Worm (Caenorhabditis elegans) whole organism, early embryonic: ENCODE results near the gene sprr-2.

Experiments used
- B0310.2 ChIP-seq: sonication (generic microtip); optimal IDR thresholded peaks from 2 replicates; lab custom pipeline; 2016; ENCODE audit warnings: mild to moderate bottlenecking, missing genetic modification characterization, missing compliant biosample characterization
- F13C5.2 ChIP-seq: sonication (generic microtip); optimal IDR thresholded peaks from 2 replicates; lab custom pipeline; 2017; ENCODE audit warnings: mild to moderate bottlenecking, missing genetic modification characterization, inconsistent platforms, missing compliant biosample characterization
- ama-1 ChIP-seq: fragments of 150-350 bp; optimal IDR thresholded peaks from 2 replicates; lab custom pipeline; 2014
- ceh-13 ChIP-seq: fragments of 200-800 bp; sonication (Bioruptor generic); optimal IDR thresholded peaks from 2 replicates; lab custom pipeline; 2018; ENCODE audit warnings: mild to moderate bottlenecking, missing genetic modification characterization, missing compliant biosample characterization
- hnd-1 ChIP-seq: sonication (generic microtip); optimal IDR thresholded peaks from 2 replicates; lab custom pipeline; 2016; ENCODE audit warnings: missing genetic modification characterization, missing compliant biosample characterization
- scrt-1 ChIP-seq: fragments of 200-800 bp; sonication (Bioruptor generic); IDR thresholded peaks from 2 replicates; pipeline ENCODE4 v1.3.6; 2022; ENCODE audit warnings: missing genetic modification characterization, missing compliant biosample characterization
- sea-1 ChIP-seq: fragments of 200-800 bp; sonication (Bioruptor generic); conservative IDR thresholded peaks from 2 replicates; pipeline ENCODE4 v1.3.6; 2022; ENCODE audit warnings: missing genetic modification characterization, missing compliant biosample characterization

DNA sequence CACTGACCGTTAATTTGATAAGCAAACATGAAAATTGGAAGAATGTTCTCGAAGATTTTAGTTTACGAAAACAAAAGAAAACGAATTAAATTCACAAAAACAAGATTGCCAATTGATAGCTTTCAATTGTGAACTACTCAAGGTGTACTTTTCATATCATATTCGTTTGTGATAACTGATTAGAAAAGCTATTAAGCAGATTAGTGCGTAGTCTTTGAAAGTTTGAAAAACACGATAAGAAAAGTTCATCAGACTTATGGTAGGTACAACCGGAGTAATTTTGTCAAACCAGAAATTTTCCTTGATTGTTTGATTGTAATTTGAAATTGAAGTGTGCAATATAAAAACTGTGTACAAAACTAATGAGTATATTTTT is 5.7 kb upstream of the sprr-2 start:
- TF ChIP-seq sea-1 (GFP tag; lab: Robert Waterston, UW) (no peak), F13C5.2 (tag; lab: Kevin White, UChicago) (no peak), B0310.2 (no peak), ama-1 (lab: Kevin White, UChicago) (no peak), scrt-1 (GFP tag; lab: Robert Waterston, UW) (no peak), ceh-13 (GFP tag; lab: Kevin White, UChicago) (no peak), hnd-1 (tag; lab: Kevin White, UChicago) (no peak)
